Fruit fly (Drosophila melanogaster) whole organism, adult: Measurements from ENCODE around the gene CG42835.

Source experiments
- CG12768 ChIP-seq: fragments of 200-800 bp; sonication (Bioruptor generic); optimal IDR thresholded peaks from 2 replicates; lab custom pipeline; 2017; ENCODE audit warnings: missing biosample characterization, missing genetic modification characterization, mild to moderate bottlenecking, moderate library complexity, missing genetic modification reagents
- CG1620 ChIP-seq: fragments of 200-800 bp; sonication (Bioruptor generic); optimal IDR thresholded peaks from 2 replicates; lab custom pipeline; 2016; ENCODE audit warnings: missing biosample characterization, missing genetic modification characterization
- CG33017 ChIP-seq: fragments of 200-800 bp; sonication (Bioruptor generic); optimal IDR thresholded peaks from 2 replicates; lab custom pipeline; 2018; ENCODE audit warnings: missing biosample characterization, mild to moderate bottlenecking, missing genetic modification characterization, moderate library complexity
- CG5204 ChIP-seq: fragments of 200-800 bp; sonication (Bioruptor generic); optimal IDR thresholded peaks from 2 replicates; lab custom pipeline; 2016; ENCODE audit warnings: missing biosample characterization, missing genetic modification characterization
- CG7101 ChIP-seq: fragments of 200-800 bp; sonication (Bioruptor generic); optimal IDR thresholded peaks from 2 replicates; lab custom pipeline; 2018; ENCODE audit warnings: missing biosample characterization, mild to moderate bottlenecking, missing genetic modification characterization, moderate library complexity
- Clk ChIP-seq: fragments of 200-800 bp; sonication (Bioruptor generic); optimal IDR thresholded peaks from 2 replicates; lab custom pipeline; 2017; ENCODE audit warnings: missing biosample characterization, missing genetic modification characterization
- Crg-1 ChIP-seq: fragments of 200-800 bp; sonication (Bioruptor generic); optimal IDR thresholded peaks from 2 replicates; lab custom pipeline; 2016; ENCODE audit warnings: missing biosample characterization, missing genetic modification characterization
- cic ChIP-seq: fragments of 200-800 bp; sonication (Bioruptor generic); optimal IDR thresholded peaks from 2 replicates; lab custom pipeline; 2017; ENCODE audit warnings: missing biosample characterization, mild to moderate bottlenecking, missing genetic modification characterization, moderate library complexity
- kay ChIP-seq: fragments of 200-800 bp; sonication (Bioruptor generic); peaks from one replicate; lab custom pipeline; 2016; ENCODE audit warnings: missing biosample characterization, missing genetic modification characterization, borderline replicate concordance
- ovo ChIP-seq: fragments of 200-800 bp; sonication (Bioruptor generic); optimal IDR thresholded peaks from 2 replicates; lab custom pipeline; 2016; ENCODE audit warnings: missing biosample characterization, missing genetic modification characterization
- pad ChIP-seq: fragments of 200-800 bp; sonication (Bioruptor generic); optimal IDR thresholded peaks from 3 replicates; lab custom pipeline; 2017; ENCODE audit warnings: missing biosample characterization, missing genetic modification characterization, mild to moderate bottlenecking, moderate library complexity, missing genetic modification reagents
- tj ChIP-seq: fragments of 200-800 bp; sonication (Bioruptor generic); optimal IDR thresholded peaks from 3 replicates; lab custom pipeline; 2017; ENCODE audit warnings: missing biosample characterization, mild to moderate bottlenecking, missing genetic modification characterization, moderate library complexity
- toe ChIP-seq: fragments of 200-800 bp; sonication (Bioruptor generic); optimal IDR thresholded peaks from 2 replicates; lab custom pipeline; 2016; ENCODE audit warnings: missing biosample characterization, missing genetic modification characterization

- TF ChIP-seq cic (no peak), Clk (GFP tag; lab: Kevin White, UChicago) (no peak), CG7101 (tag; lab: Kevin White, UChicago) (no peak), pad (GFP tag; lab: Kevin White, UChicago) (no peak), Crg-1 (GFP tag; lab: Kevin White, UChicago) (no peak), toe (GFP tag; lab: Kevin White, UChicago) (no peak), CG1620 (no peak), CG5204 (GFP tag; lab: Kevin White, UChicago) (no peak), CG33017 (tag; lab: Kevin White, UChicago) (no peak), CG12768 (no peak), tj (GFP tag; lab: Kevin White, UChicago) (no peak), kay (GFP tag; lab: Kevin White, UChicago) (no peak), ovo (GFP tag; lab: Kevin White, UChicago) (no peak)
Measured at dm6 chr3R:17406411-17406810, 14.0 kb upstream of the CG42835 start, which contains the start of the genes CG42824 and CG42798.
